Fruit fly (Drosophila melanogaster) S2 (cell line): ENCODE measurements around the gene Rab7.

ENCODE experiments used
- CG8478 ChIP-seq: fragments of >200 bp; optimal IDR thresholded peaks from 2 replicates; lab custom pipeline; 2018
- CTCF ChIP-seq, 2 experiments: fragments of >200 bp; optimal IDR thresholded peaks; 2 replicates each; lab custom pipeline; 2018

DNA sequence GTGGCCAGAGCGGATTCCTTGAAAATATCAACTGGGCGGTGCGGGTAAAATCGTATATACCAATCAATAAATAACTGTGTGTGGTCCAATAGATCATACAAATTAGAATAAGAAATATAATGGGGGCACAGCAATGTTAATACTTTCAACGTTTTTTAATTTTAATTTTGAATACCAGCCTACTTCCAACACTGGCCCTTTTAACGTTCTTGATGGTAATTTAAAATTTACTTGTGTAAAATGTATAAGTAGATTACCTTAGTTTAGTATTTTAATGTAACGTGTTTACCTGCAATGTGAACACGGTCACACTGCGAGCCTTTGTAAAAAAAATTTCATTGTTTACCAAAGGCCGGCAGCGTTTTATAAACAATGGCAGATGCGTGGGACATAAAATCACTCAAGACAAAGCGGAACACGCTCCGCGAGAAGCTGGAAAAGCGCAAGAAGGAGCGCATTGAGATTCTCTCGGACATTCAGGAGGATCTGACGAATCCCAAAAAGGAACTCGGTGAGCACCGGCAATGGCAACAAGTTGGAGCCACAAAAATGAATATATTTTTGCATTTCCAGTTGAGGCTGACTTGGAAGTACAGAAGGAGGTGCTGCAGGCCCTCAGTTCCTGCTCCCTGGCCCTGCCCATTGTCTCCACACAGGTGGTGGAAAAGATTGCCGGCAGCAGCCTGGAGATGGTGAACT is 39.2 kb downstream of the Rab7 start, which contains the start of the genes KrT95D and Mettl3:
- TF ChIP-seq CTCF (optimal IDR thresholded peaks at IDR 0.05; lab: Kevin White, UChicago) (peak in 1 of 2 experiments; percentile 7), CG8478 (lab: Kevin White, UChicago) (no peak)
